Worm (Caenorhabditis elegans) whole organism, L4 larva: Measurements from ENCODE around the gene hhat-2.

Experiments
- aly-2 ChIP-seq: sonication (generic microtip); optimal IDR thresholded peaks from 2 replicates; lab custom pipeline; 2018; ENCODE audit warnings: missing biosample characterization, missing genetic modification characterization
- ces-1 ChIP-seq: fragments of 150-350 bp; sonication (generic microtip); optimal IDR thresholded peaks from 4 replicates; lab custom pipeline; 2014; ENCODE audit warnings: missing biosample characterization, missing genetic modification reagents, missing genetic modification characterization
- duxl-1 ChIP-seq: sonication (generic microtip); optimal IDR thresholded peaks from 2 replicates; lab custom pipeline; 2016; ENCODE audit warnings: mild to moderate bottlenecking, missing genetic modification characterization, moderate library complexity, missing compliant biosample characterization; ENCODE audit not compliant: poor library complexity
- fos-1 ChIP-seq: fragments of 150-350 bp; optimal IDR thresholded peaks from 2 replicates; lab custom pipeline; 2014; ENCODE audit warnings: missing biosample characterization, missing genetic modification characterization
- hlh-30 ChIP-seq: sonication (generic microtip); optimal IDR thresholded peaks from 2 replicates; lab custom pipeline; 2017; ENCODE audit warnings: antibody characterized with exemption, mild to moderate bottlenecking, missing genetic modification characterization, missing compliant biosample characterization; ENCODE audit not compliant: insufficient read depth
- lin-15B ChIP-seq: fragments of 150-350 bp; sonication (generic microtip); optimal IDR thresholded peaks from 3 replicates; lab custom pipeline; 2014; ENCODE audit warnings: missing biosample characterization, missing genetic modification characterization
- lsy-2 ChIP-seq, 2 experiments: fragments of 150-350 bp in 1 of 2; sonication (generic microtip) in 1 of 2; optimal IDR thresholded peaks; 2 replicates each; lab custom pipeline; 2014 to 2017; ENCODE audit warnings: missing biosample characterization in 2 of 2, missing genetic modification characterization in 2 of 2
- vab-7 ChIP-seq: fragments of 200-800 bp; sonication (Bioruptor generic); IDR thresholded peaks from 2 replicates; pipeline ENCODE4 v1.3.6; 2022; ENCODE audit warnings: missing genetic modification reagents, missing genetic modification characterization, missing compliant biosample characterization

- TF ChIP-seq ces-1 (GFP tag; lab: Kevin White, UChicago) = no peak
- TF ChIP-seq lin-15B = no peak
- TF ChIP-seq vab-7 (GFP tag; lab: Robert Waterston, UW) = no peak
- no peak for TF ChIP-seq aly-2
- no peak for TF ChIP-seq duxl-1
- no peak for TF ChIP-seq hlh-30
- no peak for TF ChIP-seq fos-1 (tag; lab: Kevin White, UChicago)
- no peak for TF ChIP-seq lsy-2 (tag; optimal IDR thresholded peaks at IDR 0.05; lab: Kevin White, UChicago)
These were observed 36.2 kb downstream of the hhat-2 start, which contains the start of gene gdi-1 for ce11 chrIV:14792602-14793232.
